Fruit fly (Drosophila melanogaster): ENCODE measurements around the gene Reps.

Gene Reps

dm6 chr2L:11155166-11155958 lies 48.9 kb upstream of the Reps start, which contains the start of gene CG6287 (continued):
- peak; percentile 29 for TF ChIP-seq ind (GFP tag; optimal IDR thresholded peaks at IDR 0.05)

- peak; percentile 84 for TF ChIP-seq Deaf1 (tag; optimal IDR thresholded peaks at IDR 0.05)
- TF ChIP-seq kni (GFP tag; optimal IDR thresholded peaks at IDR 0.05) = no peak
- TF ChIP-seq scrt (GFP tag; optimal IDR thresholded peaks at IDR 0.05) = peak; percentile 54
Observed at dm6 chr2L:11148969-11149368, 42.5 kb upstream of the Reps start, which contains the start of gene Gyc32E. Gene Gyc32E, minus strand, starts transcription at chr2L:11149101.

DNA sequence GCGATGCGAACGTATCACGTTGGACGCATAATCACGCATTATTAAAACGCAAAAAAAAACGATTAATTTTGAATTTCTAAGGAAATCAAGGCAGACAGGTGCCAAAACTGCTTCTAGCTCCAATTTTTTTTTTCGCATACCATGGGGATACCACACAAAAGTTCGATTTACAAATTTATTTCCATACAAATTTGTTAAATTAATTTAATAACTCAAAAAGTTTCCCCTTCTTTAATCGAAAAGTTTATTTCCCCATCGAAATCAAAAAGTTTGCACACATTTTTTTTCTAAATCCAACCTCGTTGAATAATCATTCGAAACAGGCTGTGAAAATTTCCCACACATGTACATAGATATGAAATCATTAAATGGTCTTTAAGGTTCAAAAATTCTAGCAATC lies 38.9 kb upstream of the Reps start, which contains the start of gene CG31867:
Gene CG31867, minus strand, starts transcription at position 101 of the 400 bp plus-strand sequence.
- TF ChIP-seq CG6854 (GFP tag; optimal IDR thresholded peaks at IDR 0.05) (no peak), Fer3 (tag; optimal IDR thresholded peaks at IDR 0.05) (no peak), Doc2 (GFP tag; IDR thresholded peaks at IDR 0.05) (no peak), sens (GFP tag) (no peak), Pdp1 (GFP tag; optimal IDR thresholded peaks at IDR 0.05) (no peak)

DNA sequence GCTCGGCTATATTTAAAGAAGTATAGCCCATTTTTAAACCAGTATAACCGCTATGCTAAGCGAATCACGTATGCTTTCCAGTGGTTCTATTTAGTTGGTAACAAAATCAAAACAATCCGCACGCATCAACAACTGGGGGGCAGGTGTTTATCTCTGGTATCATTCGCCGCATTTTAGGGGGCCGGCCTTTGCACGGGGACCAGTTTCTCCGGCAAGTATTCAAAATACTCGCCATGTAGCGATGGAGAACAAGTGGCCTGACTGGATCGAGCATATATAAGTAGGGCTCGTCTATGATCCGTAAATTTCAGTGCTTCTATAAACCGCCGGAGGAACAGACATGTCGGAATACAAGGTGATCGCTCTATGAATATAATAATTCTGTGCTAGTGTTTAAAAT lies 29.6 kb upstream of the Reps start, which contains the start of gene hgo:
Gene hgo, plus strand, starts transcription at position 301 of the 400 bp plus-strand sequence.
- TF ChIP-seq CG6791 (GFP tag; IDR thresholded peaks at IDR 0.05; ENCODE audit: partially characterized antibody) (no peak), CG2199 (GFP tag; IDR thresholded peaks at IDR 0.05) (peak; percentile 52; the same call in 1 of the 3 replicates), Ets65A (GFP tag) (peak; percentile 40), chinmo (GFP tag; IDR thresholded peaks at IDR 0.05; ENCODE audit: partially characterized antibody) (peak; percentile 34; the same call in 1 of the 4 replicates), bigmax (GFP tag; optimal IDR thresholded peaks at IDR 0.05) (no peak)

DNA sequence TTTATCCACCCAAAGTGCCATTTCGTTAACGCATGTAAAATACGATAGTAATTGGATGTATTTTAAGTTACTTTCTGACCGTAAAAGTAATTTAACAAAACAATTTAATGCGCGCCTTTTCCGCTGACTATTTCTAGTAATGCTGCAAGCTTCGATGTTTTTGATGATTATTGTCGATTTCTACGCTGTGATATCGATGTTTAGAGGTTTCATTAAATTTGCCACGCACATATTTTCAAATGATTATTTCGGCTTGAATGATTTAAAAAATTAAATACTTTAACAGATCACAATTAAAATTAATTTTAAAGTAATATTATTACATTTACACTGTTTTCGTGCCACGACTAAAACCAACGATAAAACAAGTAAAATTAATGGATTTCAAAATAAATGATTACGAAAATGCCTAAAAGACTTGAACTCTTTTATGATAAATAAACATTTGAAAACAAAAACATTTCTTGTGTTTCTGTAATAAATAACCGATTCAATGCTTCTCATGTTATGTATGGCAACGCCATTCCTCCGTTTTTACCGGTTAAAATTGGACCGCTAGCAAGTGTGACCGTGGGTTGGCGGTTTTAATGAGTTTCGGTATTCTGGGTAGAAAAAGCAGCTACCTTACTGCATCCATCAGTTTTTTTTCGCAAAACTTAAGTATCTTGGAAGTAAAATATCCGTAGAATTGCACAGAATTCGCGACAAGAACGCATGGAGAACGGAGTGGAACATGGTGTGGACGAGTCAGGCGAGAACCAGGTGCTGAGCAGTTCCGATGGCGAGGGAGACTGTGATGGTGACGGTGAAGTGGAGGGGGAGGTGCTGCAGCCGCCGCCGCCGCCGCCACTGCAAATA lies 23.9 kb upstream of the Reps start, which contains the start of the genes RfC38 and CG4751:
Gene RfC38, minus strand, starts transcription at position 495 of the 858 bp plus-strand sequence.
Gene CG4751, plus strand, starts transcription at position 587 of the 858 bp plus-strand sequence.
- TF ChIP-seq Dp (GFP tag; optimal IDR thresholded peaks at IDR 0.05) (peak; percentile 65), br (optimal IDR thresholded peaks at IDR 0.05) (no peak), nerfin-1 (tag; optimal IDR thresholded peaks at IDR 0.05) (peak; percentile 39), NfI (GFP tag; optimal IDR thresholded peaks at IDR 0.05) (peak; percentile 7), crc (GFP tag; optimal IDR thresholded peaks at IDR 0.05) (no peak), CG15479 (GFP tag; optimal IDR thresholded peaks at IDR 0.05) (no peak), CG4617 (GFP tag; optimal IDR thresholded peaks at IDR 0.05; ENCODE audit: borderline replicate concordance) (peak; percentile 94), CG14441 (GFP tag; IDR thresholded peaks at IDR 0.05) (no peak), CG12942 (GFP tag; optimal IDR thresholded peaks at IDR 0.05) (no peak), ATbp (GFP tag; optimal IDR thresholded peaks at IDR 0.05) (no peak), CG8089 (GFP tag; optimal IDR thresholded peaks at IDR 0.05) (no peak), Fer2 (tag; optimal IDR thresholded peaks at IDR 0.05) (no peak), HLHmδ (GFP tag; optimal IDR thresholded peaks at IDR 0.05) (no peak), sens (GFP tag) (peak; percentile 60), corto (GFP tag; optimal IDR thresholded peaks at IDR 0.05) (no peak), Gsc (GFP tag; IDR thresholded peaks at IDR 0.05) (no peak), Trl (optimal IDR thresholded peaks at IDR 0.05) (no peak), Trl (GFP tag; optimal IDR thresholded peaks at IDR 0.05) (no peak), CG2202 (tag; optimal IDR thresholded peaks at IDR 0.05) (no peak), D19B (GFP tag; optimal IDR thresholded peaks at IDR 0.05) (no peak), CG5245 (GFP tag; optimal IDR thresholded peaks at IDR 0.05) (no peak), CG2116 (GFP tag; optimal IDR thresholded peaks at IDR 0.05) (peak; percentile 73), dmrt11E (tag; optimal IDR thresholded peaks at IDR 0.05) (peak; percentile 12), CG6175 (GFP tag; IDR thresholded peaks at IDR 0.05) (no peak), CG7372 (GFP tag; IDR thresholded peaks at IDR 0.05) (no peak), sug (tag; optimal IDR thresholded peaks at IDR 0.05) (no peak), crol (GFP tag; IDR thresholded peaks at IDR 0.05) (peak; percentile 95), CG10321 (GFP tag; IDR thresholded peaks at IDR 0.05) (no peak)

Measured in whole organism, embryonic.